Fruit fly (Drosophila melanogaster): ENCODE results near the gene CG17104.

DNA sequence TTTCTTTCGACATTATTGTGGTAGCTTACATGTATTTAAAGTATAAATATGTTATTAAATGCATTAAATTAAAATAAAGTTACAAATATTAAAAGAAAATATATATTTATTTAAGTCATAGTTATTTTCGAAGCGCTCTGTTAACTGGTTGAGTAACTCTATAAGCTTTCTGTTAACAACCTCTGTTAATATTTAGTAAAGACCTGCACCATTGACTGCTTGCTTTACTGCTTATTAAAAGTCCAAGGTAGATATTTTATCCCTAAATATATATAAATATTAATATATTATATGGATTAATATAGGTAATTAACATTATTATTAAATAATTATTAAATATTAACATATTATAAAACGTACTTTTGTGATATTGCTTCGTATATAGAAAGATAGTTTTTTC, 44.5 kb downstream of the CG17104 start:
- TF ChIP-seq maf-S (GFP tag; optimal IDR thresholded peaks at IDR 0.05) (no peak), gt (GFP tag; IDR thresholded peaks at IDR 0.05) (no peak), Oaz (GFP tag; IDR thresholded peaks at IDR 0.05) (no peak), tap (tag; optimal IDR thresholded peaks at IDR 0.05) (no peak), crp (GFP tag; optimal IDR thresholded peaks at IDR 0.05) (no peak), sim (GFP tag; IDR thresholded peaks at IDR 0.05) (no peak), Drgx (GFP tag; IDR thresholded peaks at IDR 0.05) (no peak), Dref (GFP tag; IDR thresholded peaks at IDR 0.05) (no peak), prd (optimal IDR thresholded peaks at IDR 0.05) (no peak), prd (GFP tag; IDR thresholded peaks at IDR 0.05) (no peak), CG3995 (GFP tag; optimal IDR thresholded peaks at IDR 0.05) (no peak)
